Worm (Caenorhabditis elegans) whole organism, L4 larva: ENCODE results near the gene R11D1.1.

Source experiments
- daf-12 ChIP-seq: fragments of 150-350 bp; optimal IDR thresholded peaks from 2 replicates; lab custom pipeline; 2014; ENCODE audit warnings: missing biosample characterization, missing genetic modification reagents, missing genetic modification characterization
- pha-4 ChIP-seq, 2 experiments: fragments of 150-350 bp in 1 of 2; fragments of 200-800 bp in 1 of 2; sonication (Bioruptor generic) in 1 of 2; IDR thresholded peaks in 1 of 2; optimal IDR thresholded peaks in 1 of 2; 2 replicates each; pipeline versions ENCODE4 v1.3.6 to Lab custom; 2014 to 2022; ENCODE audit warnings: missing genetic modification characterization in 2 of 2, missing genetic modification reagents in 2 of 2, missing biosample characterization in 1 of 2, missing compliant biosample characterization in 1 of 2
- unc-39 ChIP-seq: sonication (generic microtip); optimal IDR thresholded peaks from 2 replicates; lab custom pipeline; 2017; ENCODE audit warnings: missing biosample characterization, missing genetic modification characterization
- ztf-7 ChIP-seq: fragments of 150-350 bp; optimal IDR thresholded peaks from 2 replicates; lab custom pipeline; 2014; ENCODE audit warnings: missing biosample characterization, missing genetic modification characterization

DNA sequence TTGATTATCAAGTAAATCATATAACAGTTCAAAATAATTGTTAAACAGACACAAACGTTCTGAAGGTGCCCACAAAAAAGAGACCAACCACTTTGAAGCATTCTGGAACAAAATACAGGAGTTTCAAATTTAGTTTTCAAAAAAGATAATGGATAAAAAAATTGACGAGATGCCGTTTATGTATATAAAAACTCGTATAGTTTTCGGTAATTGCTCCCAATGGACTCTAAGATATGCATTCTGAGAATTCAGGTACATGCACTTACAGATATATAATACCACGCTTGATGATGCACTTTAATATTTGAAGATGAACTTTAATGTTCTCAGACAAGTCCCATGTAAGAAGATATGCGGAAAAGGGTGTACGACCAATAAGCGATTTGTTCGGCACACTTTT lies 14.4 kb downstream of the R11D1.1 start, which contains the start of gene str-181:
- TF ChIP-seq ztf-7 (tag; lab: Kevin White, UChicago) (no peak), unc-39 (tag; lab: Kevin White, UChicago) (no peak), pha-4 (GFP tag; IDR thresholded peaks at IDR 0.05; lab: Robert Waterston, UW) (no peak), pha-4 (tag; optimal IDR thresholded peaks at IDR 0.05; lab: Kevin White, UChicago) (no peak), daf-12 (tag; lab: Kevin White, UChicago) (no peak)
